Worm (Caenorhabditis elegans) whole organism, late embryonic: ENCODE results near the gene nhr-175.

ENCODE experiments used
- F13H6.1 ChIP-seq: sonication (generic microtip); optimal IDR thresholded peaks from 2 replicates; lab custom pipeline; 2016; ENCODE audit warnings: missing genetic modification characterization, missing compliant biosample characterization
- ama-1 ChIP-seq: fragments of 150-350 bp; optimal IDR thresholded peaks from 2 replicates; lab custom pipeline; 2014
- ceh-22 ChIP-seq: sonication (generic microtip); optimal IDR thresholded peaks from 2 replicates; lab custom pipeline; 2017; ENCODE audit warnings: missing biosample characterization, missing genetic modification characterization
- ceh-31 ChIP-seq: sonication (generic microtip); optimal IDR thresholded peaks from 2 replicates; lab custom pipeline; 2016; ENCODE audit warnings: missing genetic modification characterization, missing compliant biosample characterization
- eyg-1 ChIP-seq: sonication (generic microtip); optimal IDR thresholded peaks from 2 replicates; lab custom pipeline; 2016; ENCODE audit warnings: missing genotype, missing genetic modification characterization, missing compliant biosample characterization
- fkh-10 ChIP-seq: fragments of 150-350 bp; optimal IDR thresholded peaks from 2 replicates; lab custom pipeline; 2014; ENCODE audit warnings: missing biosample characterization, missing genetic modification reagents, missing genetic modification characterization
- npax-4 ChIP-seq: sonication (generic microtip); optimal IDR thresholded peaks from 2 replicates; lab custom pipeline; 2016; ENCODE audit warnings: missing genetic modification characterization, missing compliant biosample characterization

DNA sequence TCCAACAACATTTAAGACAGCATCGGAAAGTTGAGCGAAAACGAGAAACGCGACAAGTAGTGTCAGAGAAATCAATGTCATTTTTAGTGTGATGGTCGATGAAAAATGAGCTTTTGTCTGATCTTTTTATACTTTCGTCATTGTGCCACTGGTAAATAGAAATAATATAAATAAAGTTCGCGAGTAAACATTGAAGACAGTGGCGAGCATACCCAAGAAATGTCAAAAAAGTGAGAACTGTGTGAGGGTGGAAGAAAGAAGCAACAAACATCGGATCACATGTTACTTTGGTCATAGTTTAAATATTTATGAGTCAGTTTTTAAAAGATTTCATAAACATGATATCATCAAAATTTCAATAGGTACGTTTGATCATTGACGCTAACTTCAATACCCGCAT lies 12.2 kb upstream of the nhr-175 start, which contains the start of gene ttr-21:
- TF ChIP-seq ama-1 (no peak), ceh-22 (no peak), ceh-31 (tag; lab: Kevin White, UChicago) (no peak), F13H6.1 (no peak), fkh-10 (GFP tag; lab: Kevin White, UChicago) (no peak), npax-4 (tag; lab: Kevin White, UChicago) (no peak), eyg-1 (tag; lab: Kevin White, UChicago) (no peak)
